Worm (Caenorhabditis elegans) whole organism, early embryonic: ENCODE data around the gene C23G10.11.

Experiments
- B0310.2 ChIP-seq: sonication (generic microtip); optimal IDR thresholded peaks from 2 replicates; lab custom pipeline; 2016; ENCODE audit warnings: mild to moderate bottlenecking, missing genetic modification characterization, missing compliant biosample characterization
- F13C5.2 ChIP-seq: sonication (generic microtip); optimal IDR thresholded peaks from 2 replicates; lab custom pipeline; 2017; ENCODE audit warnings: mild to moderate bottlenecking, missing genetic modification characterization, inconsistent platforms, missing compliant biosample characterization
- aly-1 ChIP-seq: sonication (generic microtip); optimal IDR thresholded peaks from 2 replicates; lab custom pipeline; 2016; ENCODE audit warnings: missing genetic modification characterization, missing compliant biosample characterization
- ama-1 ChIP-seq: fragments of 150-350 bp; optimal IDR thresholded peaks from 2 replicates; lab custom pipeline; 2014
- ceh-13 ChIP-seq: fragments of 200-800 bp; sonication (Bioruptor generic); optimal IDR thresholded peaks from 2 replicates; lab custom pipeline; 2018; ENCODE audit warnings: mild to moderate bottlenecking, missing genetic modification characterization, missing compliant biosample characterization
- ceh-36 ChIP-seq: sonication (generic microtip); optimal IDR thresholded peaks from 2 replicates; lab custom pipeline; 2016; ENCODE audit warnings: missing genetic modification characterization, inconsistent platforms, missing compliant biosample characterization
- ets-7 ChIP-seq: sonication (generic microtip); optimal IDR thresholded peaks from 2 replicates; lab custom pipeline; 2016; ENCODE audit warnings: missing genotype, missing genetic modification characterization, missing compliant biosample characterization
- flt-1 ChIP-seq: fragments of 200-800 bp; sonication (Bioruptor generic); IDR thresholded peaks from 2 replicates; pipeline ENCODE4 v1.3.6; 2022; ENCODE audit warnings: missing genetic modification characterization, missing compliant biosample characterization
- hmg-4 ChIP-seq: fragments of 200-800 bp; sonication (Bioruptor generic); optimal IDR thresholded peaks from 2 replicates; lab custom pipeline; 2018; ENCODE audit warnings: mild to moderate bottlenecking, missing genetic modification characterization, missing compliant biosample characterization
- pes-1 ChIP-seq: fragments of 200-800 bp; sonication (Bioruptor generic); IDR thresholded peaks from 2 replicates; pipeline ENCODE4 v1.3.6; 2022; ENCODE audit warnings: missing genetic modification reagents, missing genetic modification characterization, missing compliant biosample characterization
- scrt-1 ChIP-seq: fragments of 200-800 bp; sonication (Bioruptor generic); IDR thresholded peaks from 2 replicates; pipeline ENCODE4 v1.3.6; 2022; ENCODE audit warnings: missing genetic modification characterization, missing compliant biosample characterization
- sea-1 ChIP-seq: fragments of 200-800 bp; sonication (Bioruptor generic); conservative IDR thresholded peaks from 2 replicates; pipeline ENCODE4 v1.3.6; 2022; ENCODE audit warnings: missing genetic modification characterization, missing compliant biosample characterization
- tbx-11 ChIP-seq: fragments of 200-800 bp; sonication (Bioruptor generic); IDR thresholded peaks from 2 replicates; pipeline ENCODE4 v1.3.6; 2022; ENCODE audit warnings: missing genetic modification characterization, missing compliant biosample characterization
- tra-4 ChIP-seq: sonication (generic microtip); optimal IDR thresholded peaks from 2 replicates; lab custom pipeline; 2017; ENCODE audit warnings: missing genetic modification characterization, missing compliant biosample characterization

ce11 chrIII:6213915-6214314 lies 1.5 kb downstream of the C23G10.11 start, which contains the start of gene C23G10.10:
- TF ChIP-seq aly-1 (tag; lab: Kevin White, UChicago) (no peak), B0310.2 (tag; lab: Kevin White, UChicago) (no peak), flt-1 (GFP tag; lab: Robert Waterston, UW) (no peak), ama-1 (lab: Kevin White, UChicago) (no peak), tra-4 (no peak), F13C5.2 (no peak), pes-1 (GFP tag; lab: Robert Waterston, UW) (no peak), ceh-36 (tag; lab: Kevin White, UChicago) (no peak), hmg-4 (no peak), scrt-1 (GFP tag; lab: Robert Waterston, UW) (no peak), tbx-11 (GFP tag; lab: Robert Waterston, UW) (no peak), ceh-13 (GFP tag; lab: Kevin White, UChicago) (no peak), sea-1 (GFP tag; lab: Robert Waterston, UW) (no peak), ets-7 (tag; lab: Kevin White, UChicago) (no peak)
